Fruit fly (Drosophila melanogaster) whole organism, embryonic: Measurements from ENCODE around the gene Mfap1.
A peak's percentile ranks its signal among the peaks of the same experiment; 100 is the strongest.

Experiments
- Antp ChIP-seq: fragments of 200-800 bp; sonication (Bioruptor generic); optimal IDR thresholded peaks from 3 replicates; lab custom pipeline; 2016; ENCODE audit warnings: missing biosample characterization, missing genetic modification characterization
- CG13775 ChIP-seq: fragments of 200-800 bp; sonication (Bioruptor generic); optimal IDR thresholded peaks from 3 replicates; lab custom pipeline; 2017; ENCODE audit warnings: missing biosample characterization, mild to moderate bottlenecking, missing genetic modification characterization
- CG6254 ChIP-seq: fragments of 200-800 bp; sonication (Bioruptor generic); optimal IDR thresholded peaks from 3 replicates; lab custom pipeline; 2017; ENCODE audit warnings: mild to moderate bottlenecking, missing biosample characterization, missing genetic modification reagents, missing genetic modification characterization
- CG7839 ChIP-seq: fragments of 200-800 bp; sonication (Bioruptor generic); optimal IDR thresholded peaks from 3 replicates; lab custom pipeline; 2018; ENCODE audit warnings: missing biosample characterization, mild to moderate bottlenecking, missing genetic modification characterization, moderate library complexity
- CG9609 ChIP-seq: fragments of 200-800 bp; sonication (Bioruptor generic); optimal IDR thresholded peaks from 3 replicates; lab custom pipeline; 2016; ENCODE audit warnings: missing biosample characterization, missing genetic modification characterization
- Hmx ChIP-seq: fragments of 200-800 bp; sonication (Bioruptor generic); optimal IDR thresholded peaks from 2 replicates; lab custom pipeline; 2016; ENCODE audit warnings: missing biosample characterization, missing genetic modification characterization
- MBD-R2 ChIP-seq: fragments of 200-800 bp; sonication (Bioruptor generic); IDR thresholded peaks from 2 replicates; pipeline ENCODE4 v1.3.6; 2022; ENCODE audit warnings: missing biosample characterization, missing genetic modification characterization
- dpn ChIP-seq, 2 experiments: fragments of 200-800 bp; sonication (Bioruptor generic); optimal IDR thresholded peaks; 3 replicates each; lab custom pipeline; 2016; ENCODE audit warnings: missing biosample characterization in 2 of 2, missing genetic modification characterization in 2 of 2
- ken ChIP-seq: fragments of 200-800 bp; sonication (Bioruptor generic); IDR thresholded peaks from 3 replicates; pipeline ENCODE4 v1.3.6; 2022; ENCODE audit warnings: missing biosample characterization, missing genetic modification characterization
- psq ChIP-seq: fragments of 200-800 bp; sonication (Bioruptor generic); optimal IDR thresholded peaks from 2 replicates; lab custom pipeline; 2017; ENCODE audit warnings: missing biosample characterization, missing genetic modification characterization
- twi ChIP-seq: fragments of 200-800 bp; optimal IDR thresholded peaks from 2 replicates; lab custom pipeline; 2019; ENCODE audit warnings: missing biosample characterization, mild to moderate bottlenecking, missing genetic modification characterization, moderate library complexity

DNA sequence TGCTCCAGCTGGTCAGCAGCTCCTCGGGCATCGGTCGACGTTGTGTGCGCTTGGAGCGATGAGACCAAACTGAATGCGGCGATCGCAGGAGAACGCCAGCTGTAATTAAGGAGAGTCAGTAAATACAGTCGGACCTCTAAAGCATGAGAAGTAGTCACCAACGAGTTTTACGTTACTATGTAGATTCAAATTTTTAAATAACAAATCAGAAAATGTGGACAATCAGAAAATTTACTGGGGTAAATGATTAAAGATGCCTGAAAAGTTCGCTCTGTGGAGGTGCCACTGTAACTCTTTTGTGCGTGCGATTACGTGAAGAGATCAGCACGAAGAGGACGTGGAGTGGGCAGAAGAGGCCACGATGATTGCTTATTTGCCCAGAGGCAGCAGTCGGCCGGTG, 22.1 kb downstream of the Mfap1 start, which contains the start of gene SCOT:
- TF ChIP-seq dpn (GFP tag; optimal IDR thresholded peaks at IDR 0.05; lab: Kevin White, UChicago) (peak; percentile 60 to 76), CG9609 (GFP tag; lab: Kevin White, UChicago) (peak; percentile 51), ken (GFP tag; lab: Robert Waterston, UW) (peak; percentile 72; the same call in 2 of the 3 replicates), CG13775 (GFP tag; lab: Kevin White, UChicago) (peak; percentile 20), Antp (GFP tag; lab: Kevin White, UChicago) (peak; percentile 41), CG7839 (tag; lab: Kevin White, UChicago) (no peak), psq (GFP tag; lab: Kevin White, UChicago) (no peak), Hmx (no peak), CG6254 (GFP tag; lab: Kevin White, UChicago) (no peak), twi (tag; lab: Kevin White, UChicago) (no peak), MBD-R2 (no peak; the same call in 1 of the 2 replicates)
